Fruit fly (Drosophila melanogaster) whole organism, embryonic: ENCODE measurements around the gene CG14401.
A peak's percentile ranks its signal among the peaks of the same experiment; 100 is the strongest.

Source experiments
- Antp ChIP-seq: fragments of 200-800 bp; sonication (Bioruptor generic); optimal IDR thresholded peaks from 3 replicates; lab custom pipeline; 2016; ENCODE audit warnings: missing biosample characterization, missing genetic modification characterization
- B-H2 ChIP-seq: fragments of 200-800 bp; sonication (Bioruptor generic); optimal IDR thresholded peaks from 2 replicates; lab custom pipeline; 2018; ENCODE audit warnings: missing biosample characterization, mild to moderate bottlenecking, missing genetic modification characterization
- BEAF-32 ChIP-seq: fragments of 200-800 bp; sonication (Bioruptor generic); optimal IDR thresholded peaks from 3 replicates; lab custom pipeline; 2017; ENCODE audit warnings: missing biosample characterization, missing genetic modification characterization, mild to moderate bottlenecking, moderate library complexity, missing genetic modification reagents
- CG10209 ChIP-seq: fragments of 200-800 bp; sonication (Bioruptor generic); optimal IDR thresholded peaks from 3 replicates; lab custom pipeline; 2017; ENCODE audit warnings: missing biosample characterization, mild to moderate bottlenecking, missing genetic modification characterization, missing genetic modification reagents
- CG10267 ChIP-seq: fragments of 200-800 bp; sonication (Bioruptor generic); optimal IDR thresholded peaks from 2 replicates; lab custom pipeline; 2018; ENCODE audit warnings: missing biosample characterization, mild to moderate bottlenecking, missing genetic modification characterization, moderate library complexity
- CG10543 ChIP-seq: fragments of 200-800 bp; sonication (Bioruptor generic); optimal IDR thresholded peaks from 3 replicates; lab custom pipeline; 2017; ENCODE audit warnings: missing biosample characterization, mild to moderate bottlenecking, missing genetic modification characterization, moderate library complexity
- CG12942 ChIP-seq: fragments of 200-800 bp; sonication (Bioruptor generic); optimal IDR thresholded peaks from 3 replicates; lab custom pipeline; 2016; ENCODE audit warnings: missing biosample characterization, missing genetic modification characterization
- CG13424 ChIP-seq: fragments of 200-800 bp; sonication (Bioruptor generic); optimal IDR thresholded peaks from 2 replicates; lab custom pipeline; 2019; ENCODE audit warnings: missing biosample characterization, mild to moderate bottlenecking, missing genetic modification characterization, moderate library complexity
- CG13894 ChIP-seq: fragments of 200-800 bp; sonication (Bioruptor generic); optimal IDR thresholded peaks from 3 replicates; lab custom pipeline; 2018; ENCODE audit warnings: missing biosample characterization, mild to moderate bottlenecking, missing genetic modification characterization, moderate library complexity
- CG15269 ChIP-seq: fragments of 200-800 bp; sonication (Bioruptor generic); optimal IDR thresholded peaks from 2 replicates; lab custom pipeline; 2018; ENCODE audit warnings: missing biosample characterization, mild to moderate bottlenecking, missing genetic modification characterization, moderate library complexity
- CG2120 ChIP-seq: fragments of 200-800 bp; sonication (Bioruptor generic); optimal IDR thresholded peaks from 3 replicates; lab custom pipeline; 2016; ENCODE audit warnings: missing biosample characterization, missing genetic modification characterization
- CG2678 ChIP-seq: fragments of 200-800 bp; sonication (Bioruptor generic); optimal IDR thresholded peaks from 3 replicates; lab custom pipeline; 2019; ENCODE audit warnings: missing biosample characterization, mild to moderate bottlenecking, missing genetic modification characterization, moderate library complexity
- CG34376 ChIP-seq: fragments of 200-800 bp; sonication (Bioruptor generic); optimal IDR thresholded peaks from 2 replicates; lab custom pipeline; 2018; ENCODE audit warnings: missing biosample characterization, mild to moderate bottlenecking, missing genetic modification characterization
- CG6854 ChIP-seq: fragments of 200-800 bp; sonication (Bioruptor generic); optimal IDR thresholded peaks from 3 replicates; lab custom pipeline; 2017; ENCODE audit warnings: missing biosample characterization, mild to moderate bottlenecking, missing genetic modification characterization
- CG7786 ChIP-seq: fragments of 200-800 bp; sonication (Bioruptor generic); optimal IDR thresholded peaks from 2 replicates; lab custom pipeline; 2016; ENCODE audit warnings: missing biosample characterization, missing genetic modification characterization
- CG8765 ChIP-seq: fragments of 200-800 bp; sonication (Bioruptor generic); IDR thresholded peaks from 2 replicates; pipeline ENCODE4 v1.3.6; 2022; ENCODE audit warnings: missing biosample characterization, missing genetic modification characterization
- D19A ChIP-seq: fragments of 200-800 bp; optimal IDR thresholded peaks from 3 replicates; lab custom pipeline; 2019; ENCODE audit warnings: missing biosample characterization, mild to moderate bottlenecking, missing genetic modification characterization, moderate library complexity
- Fer1 ChIP-seq: fragments of 200-800 bp; sonication (Bioruptor generic); optimal IDR thresholded peaks from 2 replicates; lab custom pipeline; 2017; ENCODE audit warnings: missing biosample characterization, mild to moderate bottlenecking, missing genetic modification characterization
- GATAe ChIP-seq: fragments of 200-800 bp; sonication (Bioruptor generic); conservative IDR thresholded peaks from 2 replicates; pipeline ENCODE4 v1.3.6; 2022; ENCODE audit warnings: missing biosample characterization, missing genetic modification characterization
- Gsc ChIP-seq: fragments of 200-800 bp; sonication (Bioruptor generic); IDR thresholded peaks from 2 replicates; pipeline ENCODE4 v1.3.6; 2022; ENCODE audit warnings: missing biosample characterization, missing genetic modification characterization
- HLH3B ChIP-seq: fragments of 200-800 bp; sonication (Bioruptor generic); IDR thresholded peaks from 2 replicates; pipeline ENCODE4 v1.3.6; 2022; ENCODE audit warnings: missing biosample characterization, missing genetic modification characterization
- HmgZ ChIP-seq: fragments of 200-800 bp; sonication (Bioruptor generic); optimal IDR thresholded peaks from 2 replicates; lab custom pipeline; 2018; ENCODE audit warnings: missing biosample characterization, mild to moderate bottlenecking, missing genetic modification characterization
- Hr39 ChIP-seq: fragments of >200 bp; optimal IDR thresholded peaks from 2 replicates; lab custom pipeline; 2017
- MBD-R2 ChIP-seq: fragments of 200-800 bp; sonication (Bioruptor generic); IDR thresholded peaks from 2 replicates; pipeline ENCODE4 v1.3.6; 2022; ENCODE audit warnings: missing biosample characterization, missing genetic modification characterization
- Med ChIP-seq: fragments of 200-800 bp; sonication (Bioruptor generic); peaks from one replicate; lab custom pipeline; 2016; ENCODE audit warnings: missing biosample characterization, missing genetic modification characterization, mild to moderate bottlenecking, inconsistent platforms, moderate library complexity
- Nf-YC ChIP-seq: fragments of 200-800 bp; optimal IDR thresholded peaks from 3 replicates; lab custom pipeline; 2019; ENCODE audit warnings: missing biosample characterization, mild to moderate bottlenecking, missing genetic modification characterization, moderate library complexity
- Pdp1 ChIP-seq, 2 experiments: fragments of 200-800 bp; sonication (Bioruptor generic); optimal IDR thresholded peaks; 3 replicates each; lab custom pipeline; 2016; ENCODE audit warnings: missing biosample characterization in 2 of 2, missing genetic modification characterization in 2 of 2, mild to moderate bottlenecking in 1 of 2, moderate library complexity in 1 of 2
- Trl ChIP-seq, 3 experiments: fragments of >200 bp in 2 of 3; fragments of 200-800 bp in 1 of 3; sonication (Bioruptor generic) in 1 of 3; optimal IDR thresholded peaks; 2 replicates in 1 of 3; 3 replicates in 2 of 3; lab custom pipeline; 2016 to 2017; ENCODE audit warnings: missing biosample characterization in 1 of 3, missing genetic modification characterization in 1 of 3
- Vsx1 ChIP-seq: fragments of 200-800 bp; sonication (Bioruptor generic); optimal IDR thresholded peaks from 2 replicates; lab custom pipeline; 2017; ENCODE audit warnings: missing biosample characterization, mild to moderate bottlenecking, missing genetic modification characterization, missing genetic modification reagents
- az2 ChIP-seq: fragments of 200-800 bp; sonication (Bioruptor generic); optimal IDR thresholded peaks from 3 replicates; lab custom pipeline; 2016; ENCODE audit warnings: missing biosample characterization, missing genetic modification characterization
- bcd ChIP-seq: fragments of 200-800 bp; sonication (Bioruptor generic); optimal IDR thresholded peaks from 2 replicates; lab custom pipeline; 2017; ENCODE audit warnings: missing biosample characterization, mild to moderate bottlenecking, missing genetic modification characterization
- chif ChIP-seq, 2 experiments: fragments of 200-800 bp; sonication (Bioruptor generic); optimal IDR thresholded peaks; 3 replicates each; lab custom pipeline; 2016; ENCODE audit warnings: missing biosample characterization in 2 of 2, missing genetic modification characterization in 2 of 2
- corto ChIP-seq: fragments of 200-800 bp; sonication (Bioruptor generic); optimal IDR thresholded peaks from 2 replicates; lab custom pipeline; 2016; ENCODE audit warnings: missing biosample characterization, mild to moderate bottlenecking, missing genetic modification characterization, moderate library complexity
- esg ChIP-seq: fragments of 200-800 bp; sonication (Bioruptor generic); conservative IDR thresholded peaks from 2 replicates; pipeline ENCODE4 v1.3.6; 2022; ENCODE audit warnings: missing biosample characterization, missing genetic modification characterization
- exex ChIP-seq: fragments of 200-800 bp; sonication (Bioruptor generic); optimal IDR thresholded peaks from 4 replicates; lab custom pipeline; 2018; ENCODE audit warnings: missing biosample characterization, mild to moderate bottlenecking, missing genetic modification characterization, moderate library complexity
- fd102C ChIP-seq: fragments of 200-800 bp; sonication (Bioruptor generic); optimal IDR thresholded peaks from 2 replicates; lab custom pipeline; 2018; ENCODE audit warnings: missing biosample characterization, mild to moderate bottlenecking, missing genetic modification characterization, moderate library complexity
- fd3F ChIP-seq: fragments of 200-800 bp; sonication (Bioruptor generic); optimal IDR thresholded peaks from 2 replicates; lab custom pipeline; 2018; ENCODE audit warnings: missing biosample characterization, mild to moderate bottlenecking, missing genetic modification characterization, moderate library complexity
- grau ChIP-seq: fragments of 200-800 bp; optimal IDR thresholded peaks from 3 replicates; lab custom pipeline; 2019; ENCODE audit warnings: missing biosample characterization, mild to moderate bottlenecking, missing genetic modification characterization, moderate library complexity
- grn ChIP-seq: fragments of 200-800 bp; sonication (Bioruptor generic); optimal IDR thresholded peaks from 3 replicates; lab custom pipeline; 2017; ENCODE audit warnings: missing biosample characterization, missing genetic modification characterization
- gsb ChIP-seq: fragments of 200-800 bp; sonication (Bioruptor generic); IDR thresholded peaks from 2 replicates; pipeline ENCODE4 v1.3.6; 2022; ENCODE audit warnings: missing biosample characterization, missing genetic modification characterization
- jing ChIP-seq: fragments of 200-800 bp; sonication (Bioruptor generic); optimal IDR thresholded peaks from 2 replicates; lab custom pipeline; 2018; ENCODE audit warnings: missing biosample characterization, mild to moderate bottlenecking, missing genetic modification characterization
- mirr ChIP-seq: fragments of 200-800 bp; sonication (Bioruptor generic); optimal IDR thresholded peaks from 3 replicates; lab custom pipeline; 2018; ENCODE audit warnings: missing biosample characterization, mild to moderate bottlenecking, missing genetic modification characterization
- row ChIP-seq: fragments of 200-800 bp; sonication (Bioruptor generic); IDR thresholded peaks from 3 replicates; pipeline ENCODE4 v1.3.6; 2022; ENCODE audit warnings: missing biosample characterization, missing genetic modification characterization
- sd ChIP-seq: fragments of 200-800 bp; sonication (Bioruptor generic); optimal IDR thresholded peaks from 3 replicates; lab custom pipeline; 2018; ENCODE audit warnings: missing biosample characterization, mild to moderate bottlenecking, missing genetic modification characterization, moderate library complexity
- so ChIP-seq: fragments of 200-800 bp; sonication (Bioruptor generic); IDR thresholded peaks from 3 replicates; pipeline ENCODE4 v1.3.6; 2022; ENCODE audit warnings: missing biosample characterization, missing genetic modification characterization
- sob ChIP-seq: fragments of 200-800 bp; sonication (Bioruptor generic); IDR thresholded peaks from 2 replicates; pipeline ENCODE4 v1.3.6; 2022; ENCODE audit warnings: missing biosample characterization, missing genetic modification characterization
- sug ChIP-seq: fragments of 200-800 bp; optimal IDR thresholded peaks from 2 replicates; lab custom pipeline; 2019; ENCODE audit warnings: missing biosample characterization, mild to moderate bottlenecking, missing genetic modification characterization, moderate library complexity

CG14401 gene

DNA sequence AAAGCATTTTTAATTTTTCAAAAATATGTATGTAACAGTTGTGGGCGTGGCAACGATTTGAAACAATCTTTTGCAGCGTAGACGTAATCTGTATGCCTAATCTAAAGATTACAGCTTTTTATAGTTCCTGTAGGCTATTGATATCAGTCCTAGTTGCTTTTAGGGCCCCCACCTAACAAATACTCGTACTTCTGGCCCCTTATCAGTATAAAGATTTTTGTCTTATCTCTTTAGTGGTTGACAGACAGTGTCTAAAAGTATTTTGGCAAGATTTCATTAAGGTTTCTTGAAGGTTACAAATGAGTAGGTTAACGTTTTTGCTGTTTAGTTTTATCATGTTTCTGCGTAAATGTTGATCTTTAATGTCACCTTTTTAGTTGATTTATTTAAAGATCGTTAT is 41.0 kb upstream of the CG14401 start:
- TF ChIP-seq sd (peak; percentile 33), CG10543 (peak; percentile 23), CG10209 (no peak), mirr (GFP tag; lab: Kevin White, UChicago) (peak; percentile 61), sug (peak; percentile 97), GATAe (GFP tag; lab: Robert Waterston, UW) (peak; percentile 42; the same call in 1 of the 2 replicates), grn (GFP tag; lab: Kevin White, UChicago) (peak; percentile 71), CG10267 (tag; lab: Kevin White, UChicago) (no peak), Vsx1 (no peak), jing (GFP tag; lab: Kevin White, UChicago) (no peak), Pdp1 (GFP tag; optimal IDR thresholded peaks at IDR 0.05; lab: Kevin White, UChicago) (peak in 1 of 2 experiments; percentile 24), az2 (no peak), CG34376 (GFP tag; lab: Kevin White, UChicago) (peak; percentile 66), exex (tag; lab: Kevin White, UChicago) (peak; percentile 81), HmgZ (tag; lab: Kevin White, UChicago) (peak; percentile 21), gsb (no peak)

DNA sequence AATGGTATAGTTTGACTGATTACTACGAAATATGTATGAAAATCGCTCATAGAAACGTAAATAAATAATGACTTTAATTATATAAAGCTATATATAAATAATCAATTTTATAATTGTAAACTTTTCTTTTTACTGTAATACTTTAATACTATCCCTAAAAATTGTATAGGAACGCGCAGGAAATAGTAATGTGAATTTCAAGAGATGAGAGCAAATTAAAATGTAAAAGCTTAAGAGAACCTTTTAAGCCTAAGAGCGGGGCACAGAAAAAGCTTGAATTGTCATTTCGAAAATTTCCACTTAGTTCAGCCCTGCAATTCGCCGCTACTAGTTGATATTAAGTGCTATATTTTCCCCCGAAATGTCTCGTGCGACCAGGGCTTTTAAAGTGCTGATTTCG is 40.3 kb upstream of the CG14401 start, which contains the start of gene CG31673:
CG31673 (plus strand) TSS at position 301 of the 400 bp plus-strand sequence.
- TF ChIP-seq Hr39 (lab: Kevin White, UChicago) (no peak), CG6854 (GFP tag; lab: Kevin White, UChicago) (no peak), Trl (optimal IDR thresholded peaks at IDR 0.05; lab: Kevin White, UChicago) (peak; percentile 38 to 63), Trl (GFP tag; optimal IDR thresholded peaks at IDR 0.05; lab: Kevin White, UChicago) (no peak)

- TF ChIP-seq Med = peak; percentile 39
- TF ChIP-seq bcd = peak; percentile 4
- peak; percentile 50 for TF ChIP-seq D19A
- peak; percentile 30 for TF ChIP-seq CG13424 (tag; lab: Kevin White, UChicago)
- TF ChIP-seq so (GFP tag; lab: Robert Waterston, UW) = 0 out of 3 replicates have a peak, but pooled peaks have one; percentile 42
- TF ChIP-seq HLH3B (GFP tag; lab: Robert Waterston, UW) = no peak
- peak; percentile 18 for TF ChIP-seq CG13894
- TF ChIP-seq Nf-YC = peak; percentile 14
- TF ChIP-seq MBD-R2 (GFP tag; lab: Robert Waterston, UW) = peak; percentile 19; the same call in 1 of the 2 replicates
- TF ChIP-seq CG15269 (tag; lab: Kevin White, UChicago) = peak; percentile 5
- no peak for TF ChIP-seq Gsc
- peak; percentile 4 for TF ChIP-seq grau (tag; lab: Kevin White, UChicago)
- TF ChIP-seq fd102C = no peak
- TF ChIP-seq row (GFP tag; lab: Robert Waterston, UW) = peak; percentile 61
- no peak for TF ChIP-seq esg (GFP tag; lab: Robert Waterston, UW)
- no peak for TF ChIP-seq CG7786
- TF ChIP-seq Antp (GFP tag; lab: Kevin White, UChicago) = no peak
- no peak for TF ChIP-seq corto (GFP tag; lab: Kevin White, UChicago)
- TF ChIP-seq fd3F (GFP tag; lab: Kevin White, UChicago) = peak; percentile 4
- TF ChIP-seq chif (GFP tag; optimal IDR thresholded peaks at IDR 0.05; lab: Kevin White, UChicago) = no peak
- TF ChIP-seq CG12942 = no peak
- no peak for TF ChIP-seq CG8765
- TF ChIP-seq sob (GFP tag; lab: Robert Waterston, UW) = peak; percentile 9; the same call in 1 of the 2 replicates
- peak; percentile 12 for TF ChIP-seq BEAF-32 (GFP tag; lab: Kevin White, UChicago)
- TF ChIP-seq CG2678 (tag; lab: Kevin White, UChicago) = peak; percentile 48
- TF ChIP-seq CG2120 (GFP tag; lab: Kevin White, UChicago) = peak; percentile 9
- peak; percentile 45 for TF ChIP-seq B-H2
- TF ChIP-seq Fer1 = peak; percentile 33
Observed at dm6 chr2L:20829755-20830396, 39.8 kb upstream of the CG14401 start.
